Fruit fly (Drosophila melanogaster) whole organism, pupa: ENCODE results near the gene Vps45.

Experiments
- CG10348 ChIP-seq: fragments of 200-800 bp; sonication (Bioruptor generic); IDR thresholded peaks from 2 replicates; pipeline ENCODE4 v1.3.6; 2022; ENCODE audit warnings: missing biosample characterization, missing genetic modification characterization
- CG12605 ChIP-seq: fragments of 200-800 bp; sonication (Bioruptor generic); IDR thresholded peaks from 2 replicates; pipeline ENCODE4 v1.3.6; 2022; ENCODE audit warnings: missing biosample characterization, missing genetic modification characterization
- CG13204 ChIP-seq: fragments of 200-800 bp; sonication (Bioruptor generic); optimal IDR thresholded peaks from 2 replicates; lab custom pipeline; 2018; ENCODE audit warnings: missing biosample characterization, mild to moderate bottlenecking, missing genetic modification characterization, moderate library complexity
- CG14655 ChIP-seq: fragments of 200-800 bp; sonication (Bioruptor generic); optimal IDR thresholded peaks from 3 replicates; lab custom pipeline; 2017; ENCODE audit warnings: mild to moderate bottlenecking, missing biosample characterization, missing genetic modification reagents, missing genetic modification characterization
- CG15710 ChIP-seq: fragments of 200-800 bp; sonication (Bioruptor generic); optimal IDR thresholded peaks from 2 replicates; lab custom pipeline; 2018; ENCODE audit warnings: missing biosample characterization, mild to moderate bottlenecking, missing genetic modification characterization, moderate library complexity
- CG17806 ChIP-seq: fragments of 200-800 bp; sonication (Bioruptor generic); optimal IDR thresholded peaks from 2 replicates; lab custom pipeline; 2018; ENCODE audit warnings: missing biosample characterization, mild to moderate bottlenecking, missing genetic modification characterization, moderate library complexity
- CG32121 ChIP-seq: fragments of 200-800 bp; sonication (Bioruptor generic); IDR thresholded peaks from 2 replicates; pipeline ENCODE4 v1.3.6; 2022; ENCODE audit warnings: missing biosample characterization, missing genetic modification characterization
- CG34367 ChIP-seq: fragments of 200-800 bp; sonication (Bioruptor generic); optimal IDR thresholded peaks from 2 replicates; lab custom pipeline; 2018; ENCODE audit warnings: missing biosample characterization, mild to moderate bottlenecking, missing genetic modification characterization
- CG4496 ChIP-seq: fragments of 200-800 bp; sonication (Bioruptor generic); IDR thresholded peaks from 3 replicates; pipeline ENCODE4 v1.3.6; 2022; ENCODE audit warnings: missing biosample characterization, missing genetic modification characterization
- CG8159 ChIP-seq: fragments of 200-800 bp; sonication (Bioruptor generic); optimal IDR thresholded peaks from 3 replicates; lab custom pipeline; 2018; ENCODE audit warnings: missing biosample characterization, mild to moderate bottlenecking, missing genetic modification characterization, moderate library complexity
- CG8301 ChIP-seq: fragments of 200-800 bp; sonication (Bioruptor generic); optimal IDR thresholded peaks from 2 replicates; lab custom pipeline; 2018; ENCODE audit warnings: missing biosample characterization, mild to moderate bottlenecking, missing genetic modification characterization
- CG9948 ChIP-seq: fragments of 200-800 bp; sonication (Bioruptor generic); optimal IDR thresholded peaks from 2 replicates; lab custom pipeline; 2018; ENCODE audit warnings: missing biosample characterization, mild to moderate bottlenecking, missing genetic modification characterization, moderate library complexity
- D1 ChIP-seq: fragments of 200-800 bp; sonication (Bioruptor generic); optimal IDR thresholded peaks from 2 replicates; lab custom pipeline; 2018; ENCODE audit warnings: missing biosample characterization, mild to moderate bottlenecking, missing genetic modification characterization, moderate library complexity
- EcR ChIP-seq: fragments of 200-800 bp; sonication (Bioruptor generic); optimal IDR thresholded peaks from 3 replicates; lab custom pipeline; 2019; ENCODE audit warnings: missing biosample characterization, missing genetic modification characterization, mild to moderate bottlenecking, moderate library complexity, missing genetic modification reagents
- Ets98B ChIP-seq: fragments of 200-800 bp; sonication (Bioruptor generic); IDR thresholded peaks from 2 replicates; pipeline ENCODE4 v1.3.6; 2022; ENCODE audit warnings: missing biosample characterization, missing genetic modification characterization
- Pif1A ChIP-seq: fragments of 200-800 bp; sonication (Bioruptor generic); optimal IDR thresholded peaks from 3 replicates; lab custom pipeline; 2016; ENCODE audit warnings: missing biosample characterization, missing genetic modification characterization
- Pif1B ChIP-seq: fragments of 200-800 bp; sonication (Bioruptor generic); optimal IDR thresholded peaks from 3 replicates; lab custom pipeline; 2016; ENCODE audit warnings: missing biosample characterization, missing genetic modification characterization
- Snoo ChIP-seq: fragments of 200-800 bp; sonication (Bioruptor generic); optimal IDR thresholded peaks from 3 replicates; lab custom pipeline; 2017; ENCODE audit warnings: missing biosample characterization, mild to moderate bottlenecking, missing genetic modification characterization, inconsistent platforms
- fd96Ca ChIP-seq: fragments of 200-800 bp; sonication (Bioruptor generic); IDR thresholded peaks from 3 replicates; pipeline ENCODE4 v1.3.6; 2022; ENCODE audit warnings: missing biosample characterization, missing genetic modification characterization
- gl ChIP-seq: fragments of 200-800 bp; sonication (Bioruptor generic); optimal IDR thresholded peaks from 2 replicates; lab custom pipeline; 2018; ENCODE audit warnings: missing biosample characterization, mild to moderate bottlenecking, missing genetic modification characterization
- rn ChIP-seq: fragments of 200-800 bp; sonication (Bioruptor generic); IDR thresholded peaks from 2 replicates; pipeline ENCODE4 v1.3.6; 2022; ENCODE audit warnings: missing biosample characterization, missing genetic modification characterization

Vps45 gene

DNA sequence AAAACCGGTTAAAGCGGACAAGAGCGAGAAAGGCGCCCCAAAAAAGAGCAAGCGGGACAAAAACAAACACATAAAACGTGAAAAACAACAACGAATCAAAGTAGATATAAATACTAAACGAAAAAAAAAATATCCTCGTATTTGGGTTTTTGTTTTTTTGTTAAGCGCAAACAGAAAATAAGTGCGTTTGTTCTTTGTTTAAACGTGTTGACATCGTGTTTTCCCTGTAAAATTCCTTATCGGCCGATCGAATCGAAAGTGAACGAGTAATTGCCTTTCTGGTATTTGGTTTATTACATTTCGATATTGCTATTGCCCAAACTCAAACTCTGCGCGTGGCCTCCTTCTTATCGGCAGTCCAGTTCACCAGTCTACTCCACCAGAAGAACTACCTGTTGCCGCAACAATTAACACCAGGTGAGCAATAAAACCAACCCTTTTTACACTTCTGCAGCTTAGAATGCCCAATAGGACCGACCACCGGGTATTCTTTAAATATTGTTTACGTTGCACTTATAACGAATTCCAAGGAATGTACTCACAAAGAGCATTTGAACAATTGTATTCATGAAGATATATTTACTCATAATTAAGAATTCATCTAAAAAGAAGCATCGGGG, 28.2 kb downstream of the Vps45 start:
- no peak for TF ChIP-seq CG13204 (GFP tag; lab: Kevin White, UChicago)
- TF ChIP-seq D1 (tag; lab: Kevin White, UChicago), result no peak
- no peak for TF ChIP-seq CG10348 (GFP tag; lab: Robert Waterston, UW)
- TF ChIP-seq CG32121 (GFP tag; lab: Robert Waterston, UW), result no peak
- no peak for TF ChIP-seq gl
- no peak for TF ChIP-seq CG8301
- no peak for TF ChIP-seq Snoo (tag; lab: Kevin White, UChicago)
- TF ChIP-seq Pif1B, result no peak
- no peak for TF ChIP-seq CG34367 (tag; lab: Kevin White, UChicago)
- no peak for TF ChIP-seq CG9948 (tag; lab: Kevin White, UChicago)
- no peak for TF ChIP-seq Pif1A (GFP tag; lab: Kevin White, UChicago)
- no peak for TF ChIP-seq CG17806 (tag; lab: Kevin White, UChicago)
- TF ChIP-seq CG8159 (tag; lab: Kevin White, UChicago), result no peak

DNA sequence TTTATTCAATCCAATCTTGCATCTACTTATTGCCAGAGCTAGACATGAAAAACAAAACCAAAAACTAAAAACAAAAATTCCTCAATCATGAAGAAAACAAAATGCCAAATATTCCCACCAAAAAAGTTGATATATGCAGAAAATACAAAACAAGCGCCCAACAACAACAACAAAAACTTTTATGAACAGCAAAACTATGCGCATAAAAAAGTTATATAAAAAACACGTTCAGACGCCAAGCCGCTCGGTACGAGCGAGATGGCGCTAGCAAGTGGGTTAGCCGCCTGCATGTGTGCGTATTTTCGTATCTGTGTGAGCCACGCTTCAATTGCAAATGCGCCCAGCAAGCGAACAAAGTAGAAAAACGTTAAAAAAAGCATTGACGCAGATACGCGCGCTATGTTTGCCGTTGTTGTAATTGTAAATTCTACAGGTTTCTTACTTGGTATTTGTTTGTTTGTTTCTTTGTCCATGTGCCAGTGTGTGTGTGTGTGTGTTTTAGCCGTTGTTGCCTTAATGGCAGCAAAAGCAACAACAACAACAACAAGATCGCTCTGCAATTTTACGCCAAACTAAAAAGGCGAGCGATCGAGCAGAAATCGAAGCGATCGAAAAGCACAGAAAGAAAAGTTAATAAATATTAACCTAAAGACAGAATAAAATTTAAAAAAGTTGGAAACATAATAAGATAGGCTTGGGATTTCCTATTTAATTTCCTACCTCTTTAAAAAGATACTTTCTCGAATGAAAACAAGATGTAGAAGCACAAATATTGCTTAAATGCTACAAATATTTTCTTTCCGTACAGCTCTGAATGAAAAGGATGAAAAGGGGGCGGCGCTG, 29.9 kb downstream of the Vps45 start:
- TF ChIP-seq CG10348 (GFP tag; lab: Robert Waterston, UW) (no peak), gl (peak; percentile 48), CG8159 (tag; lab: Kevin White, UChicago) (peak; percentile 85), CG32121 (GFP tag; lab: Robert Waterston, UW) (peak; percentile 81), EcR (GFP tag; lab: Kevin White, UChicago) (no peak), CG15710 (tag; lab: Kevin White, UChicago) (peak; percentile 84), CG14655 (GFP tag; lab: Kevin White, UChicago) (peak; percentile 76), CG12605 (GFP tag; lab: Robert Waterston, UW) (peak; percentile 72), CG9948 (tag; lab: Kevin White, UChicago) (peak; percentile 87), fd96Ca (GFP tag; lab: Robert Waterston, UW) (0 out of 3 replicates have a peak, but pooled peaks have one; percentile 37), CG8301 (peak; percentile 69), CG17806 (tag; lab: Kevin White, UChicago) (peak; percentile 85), CG4496 (GFP tag; lab: Robert Waterston, UW) (peak; percentile 81; the same call in 2 of the 3 replicates), rn (peak; percentile 62), CG34367 (tag; lab: Kevin White, UChicago) (peak; percentile 70), Pif1B (peak; percentile 56), D1 (tag; lab: Kevin White, UChicago) (no peak), Ets98B (peak; percentile 73), Pif1A (GFP tag; lab: Kevin White, UChicago) (peak; percentile 62), CG13204 (GFP tag; lab: Kevin White, UChicago) (peak; percentile 35), Snoo (tag; lab: Kevin White, UChicago) (no peak)
- TF ChIP-seq, all 21 proteins: peak for 17

DNA sequence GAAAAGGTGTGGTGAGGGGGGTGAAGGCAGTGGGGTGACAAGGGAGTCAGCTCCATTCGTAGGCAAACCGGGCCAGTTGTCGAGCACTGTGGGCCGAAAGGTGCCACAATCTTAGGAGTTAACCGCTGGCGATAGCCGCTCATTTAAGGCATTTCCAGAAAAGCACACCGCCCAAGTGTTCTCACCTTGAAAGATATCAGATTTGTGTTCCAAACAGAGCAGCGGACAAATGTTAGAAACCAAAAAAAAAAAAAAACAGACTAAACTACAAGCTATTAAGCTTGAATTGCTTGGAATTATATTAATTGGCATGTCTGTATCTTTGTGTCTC, 30.5 kb downstream of the Vps45 start:
- TF ChIP-seq Pif1B (no peak), CG32121 (GFP tag; lab: Robert Waterston, UW) (no peak), rn (no peak), CG9948 (tag; lab: Kevin White, UChicago) (no peak), Ets98B (no peak), EcR (GFP tag; lab: Kevin White, UChicago) (no peak), CG17806 (tag; lab: Kevin White, UChicago) (no peak), CG10348 (GFP tag; lab: Robert Waterston, UW) (no peak), fd96Ca (GFP tag; lab: Robert Waterston, UW) (no peak; the same call in 1 of the 3 replicates), CG4496 (GFP tag; lab: Robert Waterston, UW) (no peak), D1 (tag; lab: Kevin White, UChicago) (no peak), CG12605 (GFP tag; lab: Robert Waterston, UW) (no peak), CG15710 (tag; lab: Kevin White, UChicago) (peak; percentile 39), Pif1A (GFP tag; lab: Kevin White, UChicago) (no peak), CG13204 (GFP tag; lab: Kevin White, UChicago) (no peak), gl (no peak), Snoo (tag; lab: Kevin White, UChicago) (no peak), CG34367 (tag; lab: Kevin White, UChicago) (peak; percentile 45), CG8301 (peak; percentile 30), CG14655 (GFP tag; lab: Kevin White, UChicago) (peak; percentile 71), CG8159 (tag; lab: Kevin White, UChicago) (peak; percentile 63)

DNA sequence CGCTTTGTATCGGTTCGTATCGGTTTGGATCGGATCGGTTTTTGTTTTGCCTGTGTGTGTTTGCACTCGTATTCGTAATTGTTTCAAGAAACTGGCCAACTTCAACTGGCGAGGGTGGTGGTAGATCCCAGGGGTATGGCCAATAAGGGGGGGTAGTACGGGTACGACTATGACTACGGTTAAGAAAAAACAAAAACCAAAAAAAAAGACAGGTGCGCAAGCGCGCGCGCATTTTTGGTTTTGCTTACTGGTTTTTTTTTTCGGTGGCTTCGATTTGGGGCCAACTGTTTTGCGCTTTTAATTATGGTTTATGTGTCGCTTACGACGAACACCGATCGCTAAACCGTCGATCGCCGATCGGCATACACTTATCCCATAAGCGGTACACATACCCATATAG, 31.1 kb downstream of the Vps45 start:
- no peak; the same call in 1 of the 2 replicates for TF ChIP-seq Ets98B
- TF ChIP-seq CG4496 (GFP tag; lab: Robert Waterston, UW), result no peak
- TF ChIP-seq CG17806 (tag; lab: Kevin White, UChicago), result no peak
- peak; percentile 19; the same call in 1 of the 2 replicates for TF ChIP-seq CG12605 (GFP tag; lab: Robert Waterston, UW)
- 0 out of 2 replicates have a peak, but pooled peaks have one; percentile 29 for TF ChIP-seq rn
- no peak for TF ChIP-seq CG10348 (GFP tag; lab: Robert Waterston, UW)
- TF ChIP-seq Pif1B, result no peak
- TF ChIP-seq CG8301, result no peak
- no peak for TF ChIP-seq Pif1A (GFP tag; lab: Kevin White, UChicago)
- peak; percentile 66; the same call in 1 of the 3 replicates for TF ChIP-seq fd96Ca (GFP tag; lab: Robert Waterston, UW)
- TF ChIP-seq CG8159 (tag; lab: Kevin White, UChicago), result no peak
- TF ChIP-seq Snoo (tag; lab: Kevin White, UChicago), result no peak
- peak; percentile 24; the same call in 1 of the 2 replicates for TF ChIP-seq CG32121 (GFP tag; lab: Robert Waterston, UW)
